Worm (Caenorhabditis elegans) whole organism, late embryonic: Measurements from ENCODE around the gene lgc-47.

Experiments used
- T23F11.4 ChIP-seq: fragments of 200-800 bp; sonication (Bioruptor generic); optimal IDR thresholded peaks from 2 replicates; lab custom pipeline; 2018; ENCODE audit warnings: mild to moderate bottlenecking, missing genetic modification characterization, missing compliant biosample characterization
- ceh-2 ChIP-seq: sonication (generic microtip); optimal IDR thresholded peaks from 2 replicates; lab custom pipeline; 2016; ENCODE audit warnings: missing genotype, missing genetic modification characterization, missing compliant biosample characterization
- ceh-22 ChIP-seq: sonication (generic microtip); optimal IDR thresholded peaks from 2 replicates; lab custom pipeline; 2017; ENCODE audit warnings: missing biosample characterization, missing genetic modification characterization
- dve-1 ChIP-seq: sonication (generic microtip); optimal IDR thresholded peaks from 2 replicates; lab custom pipeline; 2017; ENCODE audit warnings: antibody characterized with exemption, mild to moderate bottlenecking, missing genetic modification characterization, missing compliant biosample characterization
- nhr-11 ChIP-seq: fragments of 150-350 bp; optimal IDR thresholded peaks from 2 replicates; lab custom pipeline; 2014; ENCODE audit warnings: missing biosample characterization, missing genetic modification characterization
- pag-3 ChIP-seq: sonication (generic microtip); optimal IDR thresholded peaks from 2 replicates; lab custom pipeline; 2016; ENCODE audit warnings: missing compliant biosample characterization, missing genetic modification characterization, borderline replicate concordance
- pqm-1 ChIP-seq: sonication (generic microtip); optimal IDR thresholded peaks from 2 replicates; lab custom pipeline; 2016; ENCODE audit warnings: missing genetic modification characterization, missing compliant biosample characterization
- pros-1 ChIP-seq: fragments of 150-350 bp; optimal IDR thresholded peaks from 2 replicates; lab custom pipeline; 2014; ENCODE audit warnings: missing biosample characterization, missing genetic modification reagents, missing genetic modification characterization
- tbx-2 ChIP-seq: sonication (generic microtip); optimal IDR thresholded peaks from 2 replicates; lab custom pipeline; 2016; ENCODE audit warnings: missing genetic modification characterization, missing compliant biosample characterization

DNA sequence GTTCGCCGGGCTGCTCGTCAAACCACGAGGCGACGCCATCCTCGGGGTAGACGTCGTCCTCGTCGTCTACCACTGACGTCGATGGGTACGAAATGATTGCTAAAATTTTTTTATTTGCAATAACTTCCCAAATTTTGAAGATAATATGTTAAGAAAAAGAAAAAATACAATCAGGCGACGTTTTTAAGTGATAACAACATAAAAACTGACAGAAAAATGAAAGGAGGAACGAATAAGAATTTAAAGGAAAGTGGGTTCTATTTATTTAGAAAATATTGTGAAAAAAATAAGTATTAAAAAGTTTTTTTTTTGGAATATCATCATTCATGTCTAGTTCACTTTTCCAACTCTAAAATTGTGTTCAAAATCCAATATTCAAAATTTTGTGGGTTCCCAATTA is 14.7 kb upstream of the lgc-47 start, which contains the start of gene dpy-22:
- no peak for TF ChIP-seq T23F11.4 (GFP tag; lab: Kevin White, UChicago)
- no peak for TF ChIP-seq dve-1 (tag; lab: Kevin White, UChicago)
- TF ChIP-seq ceh-22 (tag; lab: Kevin White, UChicago), result no peak
- no peak for TF ChIP-seq pqm-1 (tag; lab: Kevin White, UChicago)
- no peak for TF ChIP-seq tbx-2 (tag; lab: Kevin White, UChicago)
- TF ChIP-seq pag-3, result no peak
- no peak for TF ChIP-seq nhr-11 (tag; lab: Kevin White, UChicago)
- no peak for TF ChIP-seq ceh-2 (tag; lab: Kevin White, UChicago)
- no peak for TF ChIP-seq pros-1 (tag; lab: Kevin White, UChicago)
